Worm (Caenorhabditis elegans) whole organism, young adult: Measurements from ENCODE around the gene mrpl-36.

Source experiments
- B0035.1 ChIP-seq: sonication (generic microtip); optimal IDR thresholded peaks from 2 replicates; lab custom pipeline; 2016; ENCODE audit warnings: missing genetic modification characterization, mild to moderate bottlenecking, missing compliant biosample characterization, missing genotype, missing genetic modification reagents
- B0336.3 ChIP-seq: fragments of 200-800 bp; sonication (Bioruptor generic); IDR thresholded peaks from 2 replicates; pipeline ENCODE4 v1.3.6; 2022; ENCODE audit warnings: missing genetic modification characterization, missing compliant biosample characterization
- C17E4.6 ChIP-seq: fragments of 200-800 bp; sonication (Bioruptor generic); IDR thresholded peaks from 2 replicates; pipeline ENCODE4 v1.3.6; 2022; ENCODE audit warnings: missing genetic modification reagents, missing genetic modification characterization, missing compliant biosample characterization
- F10E7.11 ChIP-seq: sonication (generic microtip); optimal IDR thresholded peaks from 2 replicates; lab custom pipeline; 2017; ENCODE audit warnings: mild to moderate bottlenecking, missing genetic modification characterization, moderate library complexity, missing compliant biosample characterization
- F22D6.2 ChIP-seq: sonication (generic microtip); optimal IDR thresholded peaks from 2 replicates; lab custom pipeline; 2016; ENCODE audit warnings: mild to moderate bottlenecking, missing genetic modification characterization, missing compliant biosample characterization
- F37B4.10 ChIP-seq: fragments of 200-800 bp; sonication (Bioruptor generic); IDR thresholded peaks from 2 replicates; pipeline ENCODE4 v1.3.6; 2022; ENCODE audit warnings: missing genetic modification characterization, missing compliant biosample characterization
- F57A8.1 ChIP-seq: fragments of 200-800 bp; sonication (Bioruptor generic); optimal IDR thresholded peaks from 2 replicates; lab custom pipeline; 2018; ENCODE audit warnings: mild to moderate bottlenecking, missing genetic modification characterization, moderate library complexity, missing compliant biosample characterization
- Y53G8AR.9 ChIP-seq: fragments of 200-800 bp; sonication (Bioruptor generic); conservative IDR thresholded peaks from 2 replicates; pipeline ENCODE4 v1.3.6; 2022; ENCODE audit warnings: missing genetic modification reagents, missing genetic modification characterization, missing compliant biosample characterization
- Y56A3A.18 ChIP-seq: fragments of 200-800 bp; sonication (Bioruptor generic); IDR thresholded peaks from 2 replicates; pipeline ENCODE4 v1.3.6; 2022; ENCODE audit warnings: missing genetic modification reagents, missing genetic modification characterization, missing compliant biosample characterization
- athp-1 ChIP-seq: sonication (generic microtip); optimal IDR thresholded peaks from 2 replicates; lab custom pipeline; 2017; ENCODE audit warnings: mild to moderate bottlenecking, missing genetic modification characterization, missing compliant biosample characterization
- ceh-58 ChIP-seq: fragments of 200-800 bp; sonication (Bioruptor generic); IDR thresholded peaks from 2 replicates; pipeline ENCODE4 v1.3.6; 2022; ENCODE audit warnings: missing genetic modification characterization, missing compliant biosample characterization
- ceh-79 ChIP-seq: sonication (generic microtip); optimal IDR thresholded peaks from 2 replicates; lab custom pipeline; 2017; ENCODE audit warnings: mild to moderate bottlenecking, missing genetic modification characterization, missing compliant biosample characterization
- ceh-91 ChIP-seq: fragments of 200-800 bp; sonication (Bioruptor generic); IDR thresholded peaks from 2 replicates; pipeline ENCODE4 v1.3.6; 2022; ENCODE audit warnings: missing genetic modification reagents, missing genetic modification characterization, missing compliant biosample characterization
- dox-1 ChIP-seq: fragments of 200-800 bp; sonication (Bioruptor generic); IDR thresholded peaks from 2 replicates; pipeline ENCODE4 v1.3.6; 2022; ENCODE audit warnings: missing genetic modification reagents, missing genetic modification characterization, missing compliant biosample characterization
- efl-1 ChIP-seq: fragments of 150-350 bp; optimal IDR thresholded peaks from 2 replicates; lab custom pipeline; 2014; ENCODE audit warnings: missing biosample characterization, missing genetic modification reagents, missing genetic modification characterization
- gei-17 ChIP-seq: fragments of 200-800 bp; sonication (Bioruptor generic); optimal IDR thresholded peaks from 2 replicates; lab custom pipeline; 2018; ENCODE audit warnings: mild to moderate bottlenecking, missing genetic modification characterization, missing compliant biosample characterization
- hlh-12 ChIP-seq: sonication (generic microtip); optimal IDR thresholded peaks from 2 replicates; lab custom pipeline; 2016; ENCODE audit warnings: missing genetic modification characterization, missing compliant biosample characterization
- let-607 ChIP-seq, 2 experiments: fragments of 200-800 bp in 1 of 2; sonication (Bioruptor generic) in 1 of 2; sonication (generic microtip) in 1 of 2; optimal IDR thresholded peaks; 2 replicates each; lab custom pipeline; 2016 to 2018; ENCODE audit warnings: mild to moderate bottlenecking in 2 of 2, missing compliant biosample characterization in 2 of 2, missing genetic modification characterization in 2 of 2, moderate library complexity in 2 of 2, missing genotype in 1 of 2
- lin-54 ChIP-seq: fragments of 200-800 bp; sonication (Bioruptor generic); optimal IDR thresholded peaks from 2 replicates; lab custom pipeline; 2018; ENCODE audit warnings: mild to moderate bottlenecking, missing genetic modification characterization, missing compliant biosample characterization
- madf-3 ChIP-seq: fragments of 200-800 bp; sonication (Bioruptor generic); IDR thresholded peaks from 2 replicates; pipeline ENCODE4 v1.3.6; 2022; ENCODE audit warnings: missing genetic modification reagents, missing genetic modification characterization, missing compliant biosample characterization
- mcd-1 ChIP-seq: fragments of 200-800 bp; sonication (Bioruptor generic); IDR thresholded peaks from 2 replicates; pipeline ENCODE4 v1.3.6; 2022; ENCODE audit warnings: missing genetic modification reagents, missing genetic modification characterization, missing compliant biosample characterization
- mes-4 ChIP-seq: sonication (generic microtip); optimal IDR thresholded peaks from 2 replicates; lab custom pipeline; 2016; ENCODE audit warnings: missing genotype, missing genetic modification characterization, missing compliant biosample characterization
- nfya-2 ChIP-seq: fragments of 200-800 bp; sonication (Bioruptor generic); IDR thresholded peaks from 2 replicates; pipeline ENCODE4 v1.3.6; 2022; ENCODE audit warnings: missing genetic modification reagents, missing genetic modification characterization, missing compliant biosample characterization
- nhr-120 ChIP-seq: fragments of 200-800 bp; sonication (Bioruptor generic); IDR thresholded peaks from 2 replicates; pipeline ENCODE4 v1.3.6; 2022; ENCODE audit warnings: missing genetic modification characterization, missing compliant biosample characterization
- nhr-179 ChIP-seq: sonication (generic microtip); optimal IDR thresholded peaks from 2 replicates; lab custom pipeline; 2016; ENCODE audit warnings: mild to moderate bottlenecking, missing genetic modification characterization, missing compliant biosample characterization
- nhr-80 ChIP-seq: sonication (generic microtip); optimal IDR thresholded peaks from 2 replicates; lab custom pipeline; 2016; ENCODE audit warnings: missing genetic modification characterization, missing compliant biosample characterization
- pbrm-1 ChIP-seq: fragments of 200-800 bp; sonication (Bioruptor generic); IDR thresholded peaks from 2 replicates; pipeline ENCODE4 v1.3.6; 2022; ENCODE audit warnings: missing genetic modification reagents, missing genetic modification characterization, missing compliant biosample characterization
- rpc-1 ChIP-seq, 2 experiments: fragments of 150-350 bp in 1 of 2; sonication (generic microtip) in 1 of 2; optimal IDR thresholded peaks; 2 replicates each; lab custom pipeline; 2014 to 2018; ENCODE audit warnings: missing biosample characterization in 1 of 2, missing genetic modification characterization in 1 of 2, missing genetic modification reagents in 1 of 2, missing genotype in 1 of 2
- sea-2 ChIP-seq: fragments of 200-800 bp; sonication (Bioruptor generic); IDR thresholded peaks from 2 replicates; pipeline ENCODE4 v1.3.6; 2022; ENCODE audit warnings: missing genetic modification characterization, missing compliant biosample characterization
- snpc-1.1 ChIP-seq: sonication (generic microtip); optimal IDR thresholded peaks from 2 replicates; lab custom pipeline; 2017; ENCODE audit warnings: missing genetic modification characterization, mild to moderate bottlenecking, missing compliant biosample characterization, antibody characterized with exemption, moderate library complexity, missing genotype, missing genetic modification reagents; ENCODE audit not compliant: insufficient read depth
- snpc-1.3 ChIP-seq: sonication (generic microtip); optimal IDR thresholded peaks from 2 replicates; lab custom pipeline; 2017; ENCODE audit warnings: missing genetic modification characterization, mild to moderate bottlenecking, missing compliant biosample characterization, antibody characterized with exemption, moderate library complexity, missing genotype, missing genetic modification reagents; ENCODE audit not compliant: insufficient read depth
- snpc-4 ChIP-seq, 5 experiments: fragments of 150-350 bp in 1 of 5; sonication (generic microtip) in 4 of 5; optimal IDR thresholded peaks; 2 replicates each; lab custom pipeline; 2014 to 2018; ENCODE audit warnings: missing genetic modification characterization in 5 of 5, missing biosample characterization in 3 of 5, antibody characterized with exemption in 2 of 5, mild to moderate bottlenecking in 2 of 5, missing compliant biosample characterization in 2 of 5, missing genotype in 2 of 5, moderate library complexity in 2 of 5, missing genetic modification reagents in 1 of 5
- unc-130 ChIP-seq: sonication (generic microtip); optimal IDR thresholded peaks from 2 replicates; lab custom pipeline; 2016; ENCODE audit warnings: missing genetic modification reagents, missing genetic modification characterization, missing compliant biosample characterization
- zfh-2 ChIP-seq: fragments of 200-800 bp; sonication (Bioruptor generic); conservative IDR thresholded peaks from 2 replicates; pipeline ENCODE4 v1.3.6; 2022; ENCODE audit warnings: missing genetic modification reagents, missing genetic modification characterization, missing compliant biosample characterization
- zim-3 ChIP-seq: sonication (generic microtip); optimal IDR thresholded peaks from 2 replicates; lab custom pipeline; 2017; ENCODE audit warnings: mild to moderate bottlenecking, missing genetic modification characterization, moderate library complexity, missing compliant biosample characterization
- ztf-26 ChIP-seq: sonication (generic microtip); optimal IDR thresholded peaks from 2 replicates; lab custom pipeline; 2017; ENCODE audit warnings: missing genetic modification characterization, missing compliant biosample characterization
- ztf-28 ChIP-seq: fragments of 200-800 bp; sonication (Bioruptor generic); IDR thresholded peaks from 2 replicates; pipeline ENCODE4 v1.3.6; 2022; ENCODE audit warnings: missing genetic modification reagents, missing genetic modification characterization, missing compliant biosample characterization

The mrpl-36 gene

DNA sequence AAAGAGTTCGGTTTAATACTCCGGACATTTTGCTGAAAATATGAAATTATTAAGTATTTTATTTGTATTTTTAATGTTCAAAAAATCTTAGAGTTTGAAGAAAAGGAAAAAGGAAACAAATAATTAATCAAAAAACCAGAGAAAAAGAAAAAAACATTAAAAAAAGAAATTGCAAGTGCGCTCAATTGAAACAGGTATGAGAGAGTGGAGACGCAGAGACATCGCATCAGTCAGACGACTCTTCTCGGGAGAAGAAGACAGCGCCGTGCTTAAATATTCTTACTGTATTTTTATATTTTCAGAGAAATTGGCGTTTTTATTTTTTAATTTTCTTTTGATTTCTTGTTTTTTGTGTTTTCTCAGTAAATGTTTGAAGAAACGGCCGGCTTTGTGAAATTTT, at the start of gene mrpl-36 (continued):
- no peak for TF ChIP-seq hlh-12 (tag; lab: Kevin White, UChicago)
- TF ChIP-seq sea-2 (GFP tag; lab: Robert Waterston, UW) = no peak
- TF ChIP-seq gei-17 (GFP tag; lab: Kevin White, UChicago) = no peak
- no peak for TF ChIP-seq nhr-80 (tag; lab: Kevin White, UChicago)
- no peak for TF ChIP-seq F37B4.10 (GFP tag; lab: Robert Waterston, UW)
- TF ChIP-seq athp-1 (tag; lab: Kevin White, UChicago) = no peak
- TF ChIP-seq nfya-2 (GFP tag; lab: Robert Waterston, UW) = no peak

DNA sequence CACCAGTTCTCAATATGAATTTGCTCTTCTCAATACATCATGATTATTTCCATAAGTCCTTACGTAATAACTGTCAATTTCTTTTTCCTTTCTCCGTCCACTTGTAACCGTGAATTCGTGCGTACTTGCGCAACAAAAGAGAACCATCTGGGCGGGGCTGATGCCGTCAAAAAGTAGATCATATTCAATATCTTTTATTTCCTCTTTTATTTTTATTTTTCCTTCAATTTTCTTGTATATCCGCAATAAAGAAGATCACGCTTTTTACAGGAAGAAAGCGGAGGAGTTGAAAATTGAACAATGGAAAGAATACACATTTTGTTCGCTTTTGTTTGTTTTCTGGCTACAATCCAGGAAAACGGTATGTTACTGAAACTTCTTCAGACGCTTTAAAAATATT, 44.9 kb upstream of the mrpl-36 start, which contains the start of gene mam-7:
mam-7 (plus strand) TSS at position 301 of the 400 bp plus-strand sequence.
- TF ChIP-seq mes-4 (tag; lab: Kevin White, UChicago) (no peak), rpc-1 (optimal IDR thresholded peaks at IDR 0.05; lab: Kevin White, UChicago) (no peak), rpc-1 (tag; optimal IDR thresholded peaks at IDR 0.05; lab: Kevin White, UChicago) (no peak), nhr-120 (GFP tag; lab: Robert Waterston, UW) (no peak), ztf-28 (GFP tag; lab: Robert Waterston, UW) (no peak), mcd-1 (no peak), dox-1 (GFP tag; lab: Robert Waterston, UW) (no peak), F22D6.2 (no peak), F10E7.11 (tag; lab: Kevin White, UChicago) (no peak), let-607 (tag; optimal IDR thresholded peaks at IDR 0.05; lab: Kevin White, UChicago) (no peak), F57A8.1 (GFP tag; lab: Kevin White, UChicago) (no peak), C17E4.6 (no peak)

DNA sequence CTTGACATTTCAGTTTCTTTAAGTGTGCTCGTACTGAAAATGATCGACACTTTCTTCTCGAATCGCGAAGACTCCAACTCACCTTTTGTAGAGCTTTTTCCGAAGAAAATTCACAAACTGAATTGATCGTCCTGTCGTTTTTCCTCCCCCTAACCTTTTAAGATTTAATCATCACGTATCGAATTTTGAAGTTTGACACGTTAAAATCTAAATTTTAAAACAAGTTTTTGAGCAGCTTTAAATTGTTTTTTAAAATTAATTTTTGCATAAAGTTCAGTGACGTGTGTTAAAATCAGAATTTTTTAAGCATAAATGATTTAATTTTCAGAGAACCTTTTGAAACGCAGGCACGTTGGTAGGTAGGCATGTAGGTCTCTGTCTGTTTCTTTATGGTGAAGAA, 43.4 kb upstream of the mrpl-36 start, which contains the start of gene alg-4:
alg-4 (minus strand) TSS at position 101 of the 400 bp plus-strand sequence.
- TF ChIP-seq athp-1 (tag; lab: Kevin White, UChicago) = no peak
- TF ChIP-seq efl-1 = no peak
- TF ChIP-seq ceh-91 = no peak
- no peak for TF ChIP-seq snpc-4 (GFP tag; optimal IDR thresholded peaks at IDR 0.05; lab: Kevin White, UChicago)
- TF ChIP-seq snpc-4 (tag; optimal IDR thresholded peaks at IDR 0.05; lab: Kevin White, UChicago) = no peak
- TF ChIP-seq snpc-1.3 = no peak
- TF ChIP-seq Y53G8AR.9 = no peak
- no peak for TF ChIP-seq B0035.1 (tag; lab: Kevin White, UChicago)

DNA sequence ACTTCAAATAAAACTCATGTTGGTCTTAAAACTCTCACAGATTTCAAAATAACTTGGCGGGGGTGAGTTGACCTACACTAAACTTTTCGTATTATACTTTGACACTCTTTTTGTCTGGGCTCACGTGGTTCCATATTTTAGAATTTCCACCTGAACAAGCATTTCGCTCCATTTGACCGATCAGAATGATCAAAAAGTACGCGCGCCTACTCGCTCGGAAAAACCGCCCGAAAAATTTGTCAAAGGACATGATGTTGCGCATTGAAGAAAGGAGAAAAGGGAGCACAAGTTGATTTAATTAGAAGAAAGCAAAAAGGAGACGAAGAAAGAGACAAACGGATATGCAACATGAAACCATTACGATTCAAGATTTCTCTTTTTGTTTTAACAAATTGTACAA, 38.4 kb upstream of the mrpl-36 start:
- TF ChIP-seq lin-54 (GFP tag; lab: Kevin White, UChicago) = no peak
- TF ChIP-seq pbrm-1 (GFP tag; lab: Robert Waterston, UW) = no peak
- TF ChIP-seq zfh-2 (GFP tag; lab: Robert Waterston, UW) = no peak
- TF ChIP-seq ceh-79 = no peak
- TF ChIP-seq dox-1 (GFP tag; lab: Robert Waterston, UW) = no peak
- TF ChIP-seq zim-3 = no peak
- TF ChIP-seq snpc-1.1 (tag; lab: Kevin White, UChicago) = no peak
- no peak for TF ChIP-seq ceh-58 (GFP tag; lab: Robert Waterston, UW)
- no peak for TF ChIP-seq Y56A3A.18 (GFP tag; lab: Robert Waterston, UW)
- TF ChIP-seq madf-3 = no peak
- no peak for TF ChIP-seq nhr-179
- TF ChIP-seq unc-130 (GFP tag; lab: Kevin White, UChicago) = no peak
- no peak for TF ChIP-seq ztf-26
- TF ChIP-seq B0336.3 (GFP tag; lab: Robert Waterston, UW) = no peak
